Worm (Caenorhabditis elegans): ENCODE measurements around the gene F46C5.2.

Gene F46C5.2

ce11 chrII:8788752-8789151 is 40.3 kb downstream of the F46C5.2 start:
- TF ChIP-seq nhr-47 (tag; optimal IDR thresholded peaks at IDR 0.05) (no peak), nhr-85 (tag) (peak; percentile 64)

ce11 chrII:8787376-8787775 is 41.7 kb downstream of the F46C5.2 start:
- peak; percentile 94 for TF ChIP-seq ceh-8 (GFP tag; optimal IDR thresholded peaks at IDR 0.05)
- no peak for TF ChIP-seq ces-1 (GFP tag; optimal IDR thresholded peaks at IDR 0.05)
- no peak for TF ChIP-seq alr-1 (tag; optimal IDR thresholded peaks at IDR 0.05; ENCODE audit: borderline replicate concordance)
- peak; percentile 97 for TF ChIP-seq nhr-90 (tag; optimal IDR thresholded peaks at IDR 0.05; ENCODE audit: poor library complexity)
- peak; percentile 96 for TF ChIP-seq dsc-1 (tag; optimal IDR thresholded peaks at IDR 0.05)
- peak; percentile 93 for TF ChIP-seq pax-3 (tag; optimal IDR thresholded peaks at IDR 0.05)
- TF ChIP-seq ceh-63 (GFP tag; optimal IDR thresholded peaks at IDR 0.05): peak; percentile 18
- TF ChIP-seq ets-5 (GFP tag; IDR thresholded peaks at IDR 0.05): no peak
- peak; percentile 87 for TF ChIP-seq vab-15 (tag; optimal IDR thresholded peaks at IDR 0.05)
- peak; percentile 97 for TF ChIP-seq ztf-4 (tag; optimal IDR thresholded peaks at IDR 0.05)
- peak; percentile 83 for TF ChIP-seq nhr-77 (tag; optimal IDR thresholded peaks at IDR 0.05)
- TF ChIP-seq unc-130 (tag; optimal IDR thresholded peaks at IDR 0.05): peak; percentile 98
- peak; percentile 90 for TF ChIP-seq lir-3 (tag; optimal IDR thresholded peaks at IDR 0.05; ENCODE audit: poor library complexity)
- peak; percentile 89 for TF ChIP-seq nhr-237 (tag; optimal IDR thresholded peaks at IDR 0.05)
- peak; percentile 94 for TF ChIP-seq irx-1 (tag; optimal IDR thresholded peaks at IDR 0.05)
- no peak for TF ChIP-seq hlh-17 (GFP tag; optimal IDR thresholded peaks at IDR 0.05; ENCODE audit: borderline replicate concordance)
- peak; percentile 90 for TF ChIP-seq fos-1 (tag; optimal IDR thresholded peaks at IDR 0.05)
- no peak for TF ChIP-seq unc-62 (GFP tag; optimal IDR thresholded peaks at IDR 0.05)
- peak; percentile 78 for TF ChIP-seq C04F5.9 (tag; optimal IDR thresholded peaks at IDR 0.05)
- TF ChIP-seq blmp-1 (tag; optimal IDR thresholded peaks at IDR 0.05): peak; percentile 86
- peak; percentile 77 to 83 (median 81) for TF ChIP-seq dpl-1 (GFP tag; optimal IDR thresholded peaks at IDR 0.05)
- peak; percentile 61 for TF ChIP-seq F16B12.6 (tag; optimal IDR thresholded peaks at IDR 0.05)
- TF ChIP-seq sox-4 (tag; optimal IDR thresholded peaks at IDR 0.05): peak; percentile 85
- peak; percentile 82 for TF ChIP-seq fkh-4 (tag; optimal IDR thresholded peaks at IDR 0.05; ENCODE audit: borderline replicate concordance)
- TF ChIP-seq fkh-8 (tag; optimal IDR thresholded peaks at IDR 0.05): peak; percentile 99
- peak; percentile 96 for TF ChIP-seq xbp-1 (tag; optimal IDR thresholded peaks at IDR 0.05)
- no peak for TF ChIP-seq tlp-1 (tag; optimal IDR thresholded peaks at IDR 0.05)
- TF ChIP-seq pag-3 (tag; optimal IDR thresholded peaks at IDR 0.05; ENCODE audit: borderline replicate concordance, insufficient read depth): no peak
- peak; percentile 96 for TF ChIP-seq nhr-19 (GFP tag; conservative IDR thresholded peaks at IDR 0.05)
- TF ChIP-seq swsn-7 (tag; optimal IDR thresholded peaks at IDR 0.05): peak; percentile 98
- peak; percentile 93 to 94 for TF ChIP-seq lsy-2 (tag; optimal IDR thresholded peaks at IDR 0.05)
- TF ChIP-seq elt-2 (tag; optimal IDR thresholded peaks at IDR 0.05): peak; percentile 82
- peak; percentile 92 for TF ChIP-seq isw-1 (GFP tag; IDR thresholded peaks at IDR 0.05)
- peak; percentile 99 for TF ChIP-seq nhr-71 (tag; optimal IDR thresholded peaks at IDR 0.05)
- no peak for TF ChIP-seq ceh-90 (tag; optimal IDR thresholded peaks at IDR 0.05)
- TF ChIP-seq aly-2 (tag; optimal IDR thresholded peaks at IDR 0.05): peak; percentile 74
- no peak for TF ChIP-seq unc-30 (tag; optimal IDR thresholded peaks at IDR 0.05)
- TF ChIP-seq sptf-1 (tag; optimal IDR thresholded peaks at IDR 0.05): no peak
- TF ChIP-seq unc-98 (GFP tag; IDR thresholded peaks at IDR 0.05): no peak
- TF ChIP-seq sup-37 (GFP tag; optimal IDR thresholded peaks at IDR 0.05): peak; percentile 79
- peak; percentile 98 for TF ChIP-seq tbx-2 (tag; optimal IDR thresholded peaks at IDR 0.05)
- TF ChIP-seq efl-1 (optimal IDR thresholded peaks at IDR 0.05): peak; percentile 90 to 93
- peak; percentile 78 to 98 for TF ChIP-seq efl-1 (GFP tag; optimal IDR thresholded peaks at IDR 0.05 in 1 of 2)
- TF ChIP-seq nhr-84 (tag; optimal IDR thresholded peaks at IDR 0.05): no peak
- TF ChIP-seq lin-14 (GFP tag; optimal IDR thresholded peaks at IDR 0.05): peak; percentile 98
- TF ChIP-seq zip-4 (GFP tag; optimal IDR thresholded peaks at IDR 0.05): peak; percentile 84
- peak; percentile 66 for TF ChIP-seq mef-2 (tag; optimal IDR thresholded peaks at IDR 0.05)
- peak; percentile 92 for TF ChIP-seq ceh-88 (GFP tag; IDR thresholded peaks at IDR 0.05)
- TF ChIP-seq snu-23 (GFP tag; optimal IDR thresholded peaks at IDR 0.05): peak; percentile 99
